Worm (Caenorhabditis elegans) whole organism, mixed stage, embryonic: ENCODE results near the gene srh-247.

ENCODE experiments used
- elt-3 ChIP-seq: fragments of 150-350 bp; optimal IDR thresholded peaks from 2 replicates; lab custom pipeline; 2014; ENCODE audit warnings: missing biosample characterization, missing genetic modification characterization
- pha-4 ChIP-seq: fragments of 150-350 bp; optimal IDR thresholded peaks from 2 replicates; lab custom pipeline; 2018; ENCODE audit warnings: missing biosample characterization, missing genetic modification reagents, missing genetic modification characterization
- unc-62 ChIP-seq: fragments of 150-350 bp; optimal IDR thresholded peaks from 2 replicates; lab custom pipeline; 2014; ENCODE audit warnings: missing biosample characterization, missing genetic modification reagents, missing genetic modification characterization

DNA sequence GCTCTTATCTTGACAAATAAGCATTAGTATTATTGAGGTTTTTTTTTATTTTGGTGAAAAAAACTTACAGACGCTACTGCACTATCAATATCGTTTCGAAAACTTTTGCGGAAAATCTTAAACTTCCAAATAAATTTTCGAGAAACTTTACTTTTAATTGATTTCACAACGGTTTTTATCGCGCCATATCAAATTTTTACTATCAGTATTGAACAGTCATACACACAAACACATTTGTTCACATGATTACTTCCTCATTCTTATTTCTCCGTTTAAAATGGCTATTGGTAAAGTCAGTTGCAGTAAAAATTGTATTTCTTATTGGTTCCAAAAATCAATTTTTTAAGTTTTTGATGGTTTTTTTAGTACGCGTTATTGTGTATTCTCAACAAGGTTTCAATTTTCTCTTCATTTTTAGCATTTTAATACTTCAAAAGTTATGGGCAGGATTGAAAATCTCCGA lies 37.7 kb downstream of the srh-247 start, which contains the start of gene pals-32:
- TF ChIP-seq pha-4 (tag; lab: Kevin White, UChicago) (no peak), elt-3 (tag; lab: Kevin White, UChicago) (no peak), unc-62 (GFP tag; lab: Kevin White, UChicago) (no peak)
